Fruit fly (Drosophila melanogaster) whole organism, wandering third instar larva: Measurements from ENCODE around the gene CG7246.

Experiments used
- Hr78 ChIP-seq: fragments of >200 bp; optimal IDR thresholded peaks from 2 replicates; lab custom pipeline; 2017; ENCODE audit warnings: missing biosample characterization, missing genetic modification characterization
- Hr83 ChIP-seq: fragments of 200-300 bp; sonication (Bioruptor generic); optimal IDR thresholded peaks from 2 replicates; lab custom pipeline; 2016; ENCODE audit warnings: missing biosample characterization, mild to moderate bottlenecking, missing genetic modification characterization, moderate library complexity; ENCODE audit not compliant: poor library complexity, severe bottlenecking
- dsf ChIP-seq: sonication (Bioruptor generic); optimal IDR thresholded peaks from 2 replicates; lab custom pipeline; 2016; ENCODE audit warnings: missing biosample characterization, missing genetic modification characterization, borderline replicate concordance

dm6 chrX:9078263-9078662, 2.6 kb downstream of the CG7246 start, which contains the start of gene CG44325:
- TF ChIP-seq Hr78 (no peak), dsf (GFP tag; lab: Kevin White, UChicago) (no peak), Hr83 (GFP tag; lab: Kevin White, UChicago) (peak; percentile 56)
